Fruit fly (Drosophila melanogaster) whole organism: ENCODE data around the gene CG43273.

Experiments used
- pan ChIP-seq: fragments of >200 bp; optimal IDR thresholded peaks from 2 replicates; lab custom pipeline; 2017
- psq ChIP-seq: fragments of >200 bp; optimal IDR thresholded peaks from 2 replicates; lab custom pipeline; 2017

- TF ChIP-seq psq (lab: Kevin White, UChicago) (no peak), pan (no peak)
Measured at dm6 chr3R:24828234-24828633, 1.9 kb upstream of the CG43273 start, which contains the start of gene RabX4.
